Fruit fly (Drosophila melanogaster): ENCODE data around the gene CG5391.

- no peak for TF ChIP-seq CG8478 (optimal IDR thresholded peaks at IDR 0.05)
- no peak for TF ChIP-seq CTCF (optimal IDR thresholded peaks at IDR 0.05)
Observed at dm6 chr3R:22323994-22324393, 10.0 kb downstream of the CG5391 start, which contains the start of gene CG34377.

All from S2 (cell line).